Fruit fly (Drosophila melanogaster) whole organism, embryonic: Measurements from ENCODE around the gene heix.

Source experiments
- Aef1 ChIP-seq: fragments of 200-800 bp; sonication (Bioruptor generic); IDR thresholded peaks from 3 replicates; pipeline ENCODE4 v1.3.6; 2022; ENCODE audit warnings: missing biosample characterization, missing genetic modification characterization
- CG10654 ChIP-seq: fragments of 200-800 bp; sonication (Bioruptor generic); optimal IDR thresholded peaks from 2 replicates; lab custom pipeline; 2016; ENCODE audit warnings: missing biosample characterization, missing genetic modification characterization
- CG15011 ChIP-seq: fragments of 200-800 bp; sonication (Bioruptor generic); optimal IDR thresholded peaks from 3 replicates; lab custom pipeline; 2018; ENCODE audit warnings: missing biosample characterization, mild to moderate bottlenecking, missing genetic modification characterization
- CG15514 ChIP-seq: fragments of 200-800 bp; sonication (Bioruptor generic); optimal IDR thresholded peaks from 3 replicates; lab custom pipeline; 2017; ENCODE audit warnings: missing biosample characterization, missing genetic modification characterization, mild to moderate bottlenecking, moderate library complexity, missing genetic modification reagents
- CG16779 ChIP-seq: fragments of 200-800 bp; sonication (Bioruptor generic); IDR thresholded peaks from 2 replicates; pipeline ENCODE4 v1.3.6; 2022; ENCODE audit warnings: missing biosample characterization, missing genetic modification characterization
- CG18764 ChIP-seq: fragments of 200-800 bp; sonication (Bioruptor generic); optimal IDR thresholded peaks from 3 replicates; lab custom pipeline; 2016; ENCODE audit warnings: missing biosample characterization, missing genetic modification characterization
- CG2116 ChIP-seq: fragments of 200-800 bp; sonication (Bioruptor generic); optimal IDR thresholded peaks from 3 replicates; lab custom pipeline; 2018; ENCODE audit warnings: missing biosample characterization, mild to moderate bottlenecking, missing genetic modification characterization
- CG2678 ChIP-seq: fragments of 200-800 bp; sonication (Bioruptor generic); optimal IDR thresholded peaks from 3 replicates; lab custom pipeline; 2019; ENCODE audit warnings: missing biosample characterization, mild to moderate bottlenecking, missing genetic modification characterization, moderate library complexity
- CG31224 ChIP-seq: fragments of 200-800 bp; sonication (Bioruptor generic); IDR thresholded peaks from 2 replicates; pipeline ENCODE4 v1.3.6; 2022; ENCODE audit warnings: missing biosample characterization, missing genetic modification characterization
- CG4424 ChIP-seq: fragments of 200-800 bp; sonication (Bioruptor generic); optimal IDR thresholded peaks from 3 replicates; lab custom pipeline; 2016; ENCODE audit warnings: missing biosample characterization, missing genetic modification characterization
- CG7271 ChIP-seq: fragments of 200-800 bp; sonication (Bioruptor generic); optimal IDR thresholded peaks from 2 replicates; lab custom pipeline; 2018; ENCODE audit warnings: missing biosample characterization, mild to moderate bottlenecking, missing genetic modification characterization, moderate library complexity
- CG7357 ChIP-seq: fragments of 200-800 bp; sonication (Bioruptor generic); IDR thresholded peaks from 3 replicates; pipeline ENCODE4 v1.3.6; 2022; ENCODE audit warnings: missing biosample characterization, missing genetic modification characterization
- CG7839 ChIP-seq: fragments of 200-800 bp; sonication (Bioruptor generic); optimal IDR thresholded peaks from 3 replicates; lab custom pipeline; 2018; ENCODE audit warnings: missing biosample characterization, mild to moderate bottlenecking, missing genetic modification characterization, moderate library complexity
- CG7987 ChIP-seq: fragments of 200-800 bp; sonication (Bioruptor generic); optimal IDR thresholded peaks from 2 replicates; lab custom pipeline; 2018; ENCODE audit warnings: missing biosample characterization, mild to moderate bottlenecking, missing genetic modification characterization, moderate library complexity
- CG8388 ChIP-seq: fragments of 200-800 bp; sonication (Bioruptor generic); optimal IDR thresholded peaks from 2 replicates; lab custom pipeline; 2019; ENCODE audit warnings: missing biosample characterization, mild to moderate bottlenecking, missing genetic modification characterization, moderate library complexity
- CG9437 ChIP-seq: fragments of 200-800 bp; sonication (Bioruptor generic); optimal IDR thresholded peaks from 2 replicates; lab custom pipeline; 2018; ENCODE audit warnings: missing biosample characterization, mild to moderate bottlenecking, missing genetic modification characterization
- CG9817 ChIP-seq: fragments of 200-800 bp; sonication (Bioruptor generic); optimal IDR thresholded peaks from 2 replicates; lab custom pipeline; 2018; ENCODE audit warnings: missing biosample characterization, mild to moderate bottlenecking, missing genetic modification characterization, moderate library complexity
- Doc3 ChIP-seq: fragments of 200-800 bp; sonication (Bioruptor generic); IDR thresholded peaks from 3 replicates; pipeline ENCODE4 v1.3.6; 2022; ENCODE audit warnings: missing biosample characterization, missing genetic modification characterization; ENCODE audit not compliant: partially characterized antibody
- HmgD ChIP-seq: fragments of 200-800 bp; sonication (Bioruptor generic); optimal IDR thresholded peaks from 3 replicates; lab custom pipeline; 2016; ENCODE audit warnings: missing biosample characterization, missing genetic modification characterization
- Hr39 ChIP-seq: fragments of >200 bp; optimal IDR thresholded peaks from 2 replicates; lab custom pipeline; 2017
- Lim3 ChIP-seq: fragments of 200-800 bp; sonication (Bioruptor generic); IDR thresholded peaks from 2 replicates; pipeline ENCODE4 v1.3.6; 2022; ENCODE audit warnings: missing biosample characterization, missing genetic modification characterization
- Meics ChIP-seq: fragments of 200-800 bp; sonication (Bioruptor generic); optimal IDR thresholded peaks from 2 replicates; lab custom pipeline; 2017; ENCODE audit warnings: missing biosample characterization, mild to moderate bottlenecking, missing genetic modification characterization
- Mrtf ChIP-seq: fragments of 200-800 bp; sonication (Bioruptor generic); IDR thresholded peaks from 3 replicates; pipeline ENCODE4 v1.3.6; 2022; ENCODE audit warnings: missing biosample characterization, missing genetic modification characterization
- Nf-YC ChIP-seq: fragments of 200-800 bp; optimal IDR thresholded peaks from 3 replicates; lab custom pipeline; 2019; ENCODE audit warnings: missing biosample characterization, mild to moderate bottlenecking, missing genetic modification characterization, moderate library complexity
- Rx ChIP-seq: fragments of 200-800 bp; sonication (Bioruptor generic); IDR thresholded peaks from 2 replicates; pipeline ENCODE4 v1.3.6; 2022; ENCODE audit warnings: missing biosample characterization, missing genetic modification characterization
- Tbp ChIP-seq: fragments of >200 bp; optimal IDR thresholded peaks from 2 replicates; lab custom pipeline; 2018; ENCODE audit warnings: missing biosample characterization, missing genetic modification characterization
- Trl ChIP-seq, 3 experiments: fragments of >200 bp in 2 of 3; fragments of 200-800 bp in 1 of 3; sonication (Bioruptor generic) in 1 of 3; optimal IDR thresholded peaks; 2 replicates in 1 of 3; 3 replicates in 2 of 3; lab custom pipeline; 2016 to 2017; ENCODE audit warnings: missing biosample characterization in 1 of 3, missing genetic modification characterization in 1 of 3
- YL-1 ChIP-seq: fragments of 200-800 bp; sonication (Bioruptor generic); optimal IDR thresholded peaks from 3 replicates; lab custom pipeline; 2017; ENCODE audit warnings: missing biosample characterization, mild to moderate bottlenecking, missing genetic modification characterization
- ab ChIP-seq: fragments of 200-800 bp; sonication (Bioruptor generic); optimal IDR thresholded peaks from 2 replicates; lab custom pipeline; 2016; ENCODE audit warnings: missing biosample characterization, missing genetic modification characterization
- amos ChIP-seq: fragments of 200-800 bp; sonication (Bioruptor generic); IDR thresholded peaks from 2 replicates; pipeline ENCODE4 v1.3.6; 2022; ENCODE audit warnings: missing biosample characterization, missing genetic modification characterization; ENCODE audit not compliant: partially characterized antibody
- ase ChIP-seq: fragments of 200-800 bp; sonication (Bioruptor generic); IDR thresholded peaks from 3 replicates; pipeline ENCODE4 v1.3.6; 2022; ENCODE audit warnings: missing biosample characterization, missing genetic modification characterization
- bab2 ChIP-seq: fragments of 200-800 bp; sonication (Bioruptor generic); optimal IDR thresholded peaks from 2 replicates; lab custom pipeline; 2016; ENCODE audit warnings: missing biosample characterization, missing genetic modification characterization
- ci ChIP-seq: fragments of 200-800 bp; sonication (Bioruptor generic); IDR thresholded peaks from 3 replicates; pipeline ENCODE4 v1.3.6; 2022; ENCODE audit warnings: missing biosample characterization, missing genetic modification characterization
- corto ChIP-seq: fragments of 200-800 bp; sonication (Bioruptor generic); optimal IDR thresholded peaks from 2 replicates; lab custom pipeline; 2016; ENCODE audit warnings: missing biosample characterization, mild to moderate bottlenecking, missing genetic modification characterization, moderate library complexity
- dm ChIP-seq: fragments of 200-800 bp; sonication (Bioruptor generic); optimal IDR thresholded peaks from 3 replicates; lab custom pipeline; 2016; ENCODE audit warnings: missing biosample characterization, missing genetic modification characterization
- dysf ChIP-seq: fragments of 200-800 bp; sonication (Bioruptor generic); IDR thresholded peaks from 3 replicates; pipeline ENCODE4 v1.3.6; 2022; ENCODE audit warnings: missing biosample characterization, missing genetic modification characterization
- fru ChIP-seq: fragments of >200 bp; optimal IDR thresholded peaks from 2 replicates; lab custom pipeline; 2017
- gt ChIP-seq: fragments of 200-800 bp; sonication (Bioruptor generic); IDR thresholded peaks from 2 replicates; pipeline ENCODE4 v1.3.6; 2022; ENCODE audit warnings: missing biosample characterization, missing genetic modification characterization
- ind ChIP-seq: fragments of 200-800 bp; sonication (Bioruptor generic); optimal IDR thresholded peaks from 3 replicates; lab custom pipeline; 2016; ENCODE audit warnings: missing biosample characterization, missing genetic modification characterization
- kah ChIP-seq: fragments of 200-800 bp; sonication (Bioruptor generic); optimal IDR thresholded peaks from 2 replicates; lab custom pipeline; 2018; ENCODE audit warnings: missing biosample characterization, mild to moderate bottlenecking, missing genetic modification characterization
- kay ChIP-seq: fragments of 200-800 bp; sonication (Bioruptor generic); optimal IDR thresholded peaks from 2 replicates; lab custom pipeline; 2016; ENCODE audit warnings: missing biosample characterization, missing genetic modification characterization
- lab ChIP-seq: fragments of 200-800 bp; sonication (Bioruptor generic); optimal IDR thresholded peaks from 3 replicates; lab custom pipeline; 2017; ENCODE audit warnings: missing biosample characterization, missing genetic modification characterization, mild to moderate bottlenecking, moderate library complexity, missing genetic modification reagents
- sim ChIP-seq: fragments of 200-800 bp; sonication (Bioruptor generic); IDR thresholded peaks from 2 replicates; pipeline ENCODE4 v1.3.6; 2022; ENCODE audit warnings: missing biosample characterization, missing genetic modification characterization
- sug ChIP-seq: fragments of 200-800 bp; optimal IDR thresholded peaks from 2 replicates; lab custom pipeline; 2019; ENCODE audit warnings: missing biosample characterization, mild to moderate bottlenecking, missing genetic modification characterization, moderate library complexity
- tll ChIP-seq, 2 experiments: fragments of 200-800 bp in 1 of 2; fragments of >200 bp in 1 of 2; sonication (Bioruptor generic) in 1 of 2; optimal IDR thresholded peaks; 2 replicates each; lab custom pipeline; 2017 to 2019; ENCODE audit warnings: missing biosample characterization in 2 of 2, missing genetic modification characterization in 2 of 2, mild to moderate bottlenecking in 1 of 2, moderate library complexity in 1 of 2
- trem ChIP-seq: fragments of 200-800 bp; optimal IDR thresholded peaks from 3 replicates; lab custom pipeline; 2019; ENCODE audit warnings: missing biosample characterization, mild to moderate bottlenecking, missing genetic modification characterization, moderate library complexity
- ttk ChIP-seq: fragments of 200-800 bp; sonication (Bioruptor generic); IDR thresholded peaks from 2 replicates; pipeline ENCODE4 v2.1.2; 2022; ENCODE audit warnings: missing biosample characterization, missing genetic modification characterization
- z ChIP-seq: fragments of 200-800 bp; sonication (Bioruptor generic); IDR thresholded peaks from 3 replicates; pipeline ENCODE4 v1.3.6; 2022; ENCODE audit warnings: missing biosample characterization, missing genetic modification characterization
- zen2 ChIP-seq: fragments of 200-800 bp; sonication (Bioruptor generic); IDR thresholded peaks from 3 replicates; pipeline ENCODE4 v1.3.6; 2022; ENCODE audit warnings: missing biosample characterization, missing genetic modification characterization; ENCODE audit not compliant: partially characterized antibody
- zf30C ChIP-seq: fragments of 200-800 bp; sonication (Bioruptor generic); optimal IDR thresholded peaks from 3 replicates; lab custom pipeline; 2018; ENCODE audit warnings: missing biosample characterization, mild to moderate bottlenecking, missing genetic modification characterization

Gene heix

DNA sequence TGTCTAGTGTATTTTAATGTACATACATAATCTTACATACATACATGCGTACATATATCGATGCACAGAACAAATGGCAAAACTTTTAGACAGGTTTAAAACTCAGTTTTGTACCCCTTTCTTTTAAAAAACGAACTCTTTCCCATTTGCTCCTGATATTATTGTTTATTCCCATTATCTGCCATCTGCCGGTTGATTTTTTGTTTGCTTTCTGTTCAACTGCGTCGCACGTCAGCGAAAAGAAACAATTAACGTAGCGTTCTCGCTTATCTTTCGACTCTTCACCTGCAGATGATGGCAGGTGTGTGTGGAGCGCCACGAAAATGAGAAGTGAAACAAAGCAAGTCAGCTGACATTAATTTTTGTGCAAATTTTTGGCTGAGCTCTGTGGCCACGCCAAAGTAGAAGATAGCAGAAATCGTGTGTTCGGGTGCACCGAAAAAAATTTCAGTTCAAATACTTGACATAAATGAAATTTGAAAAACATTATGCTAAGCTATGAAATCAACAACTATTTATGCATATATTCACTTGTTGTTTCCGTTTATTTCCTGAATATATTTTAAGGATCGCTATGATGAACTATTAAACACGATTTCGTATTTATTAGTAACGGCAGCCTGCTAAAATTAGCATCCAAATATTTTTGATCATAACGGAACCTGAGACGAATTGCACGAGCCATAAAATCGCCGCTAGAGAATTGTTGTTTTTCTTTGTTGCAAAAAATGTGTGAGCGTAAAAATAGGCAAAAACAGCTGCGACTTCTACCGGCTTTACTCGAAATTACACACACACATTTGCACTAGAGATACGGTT, 28.8 kb downstream of the heix start (continued):
- TF ChIP-seq lab, result no peak
- TF ChIP-seq Rx (GFP tag; lab: Robert Waterston, UW), result no peak
- no peak for TF ChIP-seq CG7357 (GFP tag; lab: Robert Waterston, UW)
- no peak for TF ChIP-seq z (GFP tag; lab: Robert Waterston, UW)
- TF ChIP-seq Doc3 (GFP tag; lab: Robert Waterston, UW), result no peak
- TF ChIP-seq sug, result no peak
- TF ChIP-seq kah, result no peak
- TF ChIP-seq Tbp, result no peak
- no peak for TF ChIP-seq CG8388 (GFP tag; lab: Kevin White, UChicago)
- TF ChIP-seq CG9817 (tag; lab: Kevin White, UChicago), result no peak
- TF ChIP-seq tll (GFP tag; optimal IDR thresholded peaks at IDR 0.05; lab: Kevin White, UChicago), result peak in 1 of 2 experiments; percentile 46
- peak; percentile 53 for TF ChIP-seq Meics (GFP tag; lab: Kevin White, UChicago)
- no peak for TF ChIP-seq CG15011 (GFP tag; lab: Kevin White, UChicago)
- no peak for TF ChIP-seq amos
- TF ChIP-seq CG7839 (tag; lab: Kevin White, UChicago), result peak; percentile 33
- TF ChIP-seq zen2 (GFP tag; lab: Robert Waterston, UW), result no peak
- no peak for TF ChIP-seq CG2116 (GFP tag; lab: Kevin White, UChicago)
- no peak for TF ChIP-seq CG4424 (GFP tag; lab: Kevin White, UChicago)
- no peak for TF ChIP-seq gt (GFP tag; lab: Robert Waterston, UW)
- TF ChIP-seq CG2678, result peak; percentile 36
- no peak for TF ChIP-seq ci (GFP tag; lab: Robert Waterston, UW)
- no peak for TF ChIP-seq ttk (GFP tag; lab: Robert Waterston, UW)
- no peak for TF ChIP-seq zf30C
- no peak for TF ChIP-seq fru (lab: Kevin White, UChicago)
- no peak for TF ChIP-seq trem (tag; lab: Kevin White, UChicago)
- TF ChIP-seq CG7987 (GFP tag; lab: Kevin White, UChicago), result no peak
- TF ChIP-seq bab2 (GFP tag; lab: Kevin White, UChicago), result peak; percentile 11
- TF ChIP-seq CG16779 (GFP tag; lab: Robert Waterston, UW), result no peak
- peak; percentile 43 for TF ChIP-seq ind
- TF ChIP-seq HmgD, result no peak
- TF ChIP-seq dm (GFP tag; lab: Kevin White, UChicago), result no peak
- no peak for TF ChIP-seq CG10654 (GFP tag; lab: Kevin White, UChicago)
- no peak for TF ChIP-seq Hr39
- TF ChIP-seq CG18764 (GFP tag; lab: Kevin White, UChicago), result no peak
- TF ChIP-seq CG7271 (tag; lab: Kevin White, UChicago), result no peak
- no peak for TF ChIP-seq Mrtf (GFP tag; lab: Robert Waterston, UW)
- no peak for TF ChIP-seq sim (GFP tag; lab: Robert Waterston, UW)
- TF ChIP-seq CG31224 (GFP tag; lab: Robert Waterston, UW), result no peak
- peak; percentile 17 for TF ChIP-seq CG9437 (GFP tag; lab: Kevin White, UChicago)
- TF ChIP-seq YL-1, result no peak
- peak; percentile 5 for TF ChIP-seq CG15514 (GFP tag; lab: Kevin White, UChicago)
- no peak for TF ChIP-seq Lim3
- TF ChIP-seq ab, result no peak
- TF ChIP-seq dysf, result no peak
- peak; percentile 45 for TF ChIP-seq corto
- TF ChIP-seq Aef1 (GFP tag; lab: Robert Waterston, UW), result no peak
- TF ChIP-seq Trl (optimal IDR thresholded peaks at IDR 0.05; lab: Kevin White, UChicago), result no peak
- no peak for TF ChIP-seq Trl (GFP tag; optimal IDR thresholded peaks at IDR 0.05; lab: Kevin White, UChicago)
- TF ChIP-seq kay (GFP tag; lab: Kevin White, UChicago), result no peak
- no peak for TF ChIP-seq Nf-YC (tag; lab: Kevin White, UChicago)
- no peak for TF ChIP-seq ase (GFP tag; lab: Robert Waterston, UW)
